Worm (Caenorhabditis elegans): Measurements from ENCODE around the gene C12D5.3.
"Not testable (repeated sequence)": the region's sequence is repeated elsewhere in the genome, so short reads cannot be mapped to it uniquely, and the experiment has no call there.

C12D5.3 gene

ce11 chrV:7696842-7697241 lies 20.8 kb downstream of the C12D5.3 start, which contains the start of gene ZK105.3:
TSS of gene ZK105.3 (plus strand) at chrV:7697142.
- TF ChIP-seq nhr-11 (tag; optimal IDR thresholded peaks at IDR 0.05) (no peak), nhr-25 (tag; optimal IDR thresholded peaks at IDR 0.05) (no peak), egl-27 (tag; optimal IDR thresholded peaks at IDR 0.05) (no peak), jun-1 (tag; optimal IDR thresholded peaks at IDR 0.05) (no peak), eor-1 (tag; optimal IDR thresholded peaks at IDR 0.05) (no peak), skn-1 (tag; optimal IDR thresholded peaks at IDR 0.05) (no peak), fkh-10 (GFP tag; optimal IDR thresholded peaks at IDR 0.05) (no peak), nhr-77 (tag; optimal IDR thresholded peaks at IDR 0.05) (no peak), ztf-11 (tag; optimal IDR thresholded peaks at IDR 0.05) (no peak), sea-2 (GFP tag; optimal IDR thresholded peaks at IDR 0.05) (no peak), fkh-2 (tag; optimal IDR thresholded peaks at IDR 0.05) (no peak), ama-1 (optimal IDR thresholded peaks at IDR 0.05) (no peak), hmg-11 (tag; optimal IDR thresholded peaks at IDR 0.05) (no peak), nhr-237 (tag; optimal IDR thresholded peaks at IDR 0.05) (no peak), ceh-28 (tag; optimal IDR thresholded peaks at IDR 0.05) (no peak), pqm-1 (tag; optimal IDR thresholded peaks at IDR 0.05) (no peak), ceh-16 (tag; optimal IDR thresholded peaks at IDR 0.05) (no peak), nhr-23 (tag; optimal IDR thresholded peaks at IDR 0.05) (no peak)

- TF ChIP-seq nhr-28, ceh-82, aly-2 (tag; optimal IDR thresholded peaks at IDR 0.05): not testable (repeated sequence)
These were observed 27.5 kb downstream of the C12D5.3 start, which contains the start of gene srsx-40 for ce11 chrV:7703536-7703935. TSS of gene srsx-40 (minus strand) at chrV:7703636.

- TF ChIP-seq ztf-11 (tag; optimal IDR thresholded peaks at IDR 0.05) (no peak), daf-12 (tag; optimal IDR thresholded peaks at IDR 0.05) (no peak), nhr-12 (tag; optimal IDR thresholded peaks at IDR 0.05) (no peak), nhr-77 (tag; optimal IDR thresholded peaks at IDR 0.05) (no peak), lsy-12 (tag; optimal IDR thresholded peaks at IDR 0.05) (no peak), lin-39 (tag; optimal IDR thresholded peaks at IDR 0.05) (no peak), jun-1 (tag; optimal IDR thresholded peaks at IDR 0.05) (no peak), lin-15B (tag; optimal IDR thresholded peaks at IDR 0.05) (no peak), nhr-237 (tag; optimal IDR thresholded peaks at IDR 0.05) (no peak), ceh-28 (tag; optimal IDR thresholded peaks at IDR 0.05) (no peak), nhr-67 (tag; optimal IDR thresholded peaks at IDR 0.05) (no peak), nhr-76 (tag; optimal IDR thresholded peaks at IDR 0.05) (no peak), zag-1 (tag; optimal IDR thresholded peaks at IDR 0.05) (no peak)
These were observed 29.3 kb downstream of the C12D5.3 start, which contains the start of gene srw-3 for ce11 chrV:7705316-7705715. TSS of gene srw-3 (plus strand) at chrV:7705616.

ce11 chrV:7708525-7708924 lies 32.5 kb downstream of the C12D5.3 start, which contains the start of gene ZK105.11:
TSS of gene ZK105.11 (minus strand) at chrV:7708625.
- TF ChIP-seq nhr-23 (tag; optimal IDR thresholded peaks at IDR 0.05) (no peak), elt-1 (tag; optimal IDR thresholded peaks at IDR 0.05) (no peak), ama-1 (optimal IDR thresholded peaks at IDR 0.05) (no peak), unc-39 (tag; optimal IDR thresholded peaks at IDR 0.05) (no peak), egl-27 (tag; optimal IDR thresholded peaks at IDR 0.05) (no peak), fos-1 (tag; optimal IDR thresholded peaks at IDR 0.05) (no peak), ceh-9 (tag; optimal IDR thresholded peaks at IDR 0.05) (no peak), ceh-82 (tag; optimal IDR thresholded peaks at IDR 0.05) (no peak), hmg-11 (tag; optimal IDR thresholded peaks at IDR 0.05) (no peak), lsy-12 (tag; optimal IDR thresholded peaks at IDR 0.05) (no peak), nhr-25 (tag; optimal IDR thresholded peaks at IDR 0.05) (no peak), mml-1 (tag; optimal IDR thresholded peaks at IDR 0.05) (no peak), unc-62 (GFP tag; optimal IDR thresholded peaks at IDR 0.05) (no peak), ZK546.5 (tag; optimal IDR thresholded peaks at IDR 0.05) (no peak), nhr-43 (tag; optimal IDR thresholded peaks at IDR 0.05; ENCODE audit: poor library complexity, severe bottlenecking) (no peak), ztf-4 (tag; optimal IDR thresholded peaks at IDR 0.05) (no peak), pha-4 (tag; optimal IDR thresholded peaks at IDR 0.05) (no peak), tbx-2 (tag; optimal IDR thresholded peaks at IDR 0.05) (no peak)

All from whole organism, L3 larva.